Fruit fly (Drosophila melanogaster): ENCODE results near the gene larp.

DNA sequence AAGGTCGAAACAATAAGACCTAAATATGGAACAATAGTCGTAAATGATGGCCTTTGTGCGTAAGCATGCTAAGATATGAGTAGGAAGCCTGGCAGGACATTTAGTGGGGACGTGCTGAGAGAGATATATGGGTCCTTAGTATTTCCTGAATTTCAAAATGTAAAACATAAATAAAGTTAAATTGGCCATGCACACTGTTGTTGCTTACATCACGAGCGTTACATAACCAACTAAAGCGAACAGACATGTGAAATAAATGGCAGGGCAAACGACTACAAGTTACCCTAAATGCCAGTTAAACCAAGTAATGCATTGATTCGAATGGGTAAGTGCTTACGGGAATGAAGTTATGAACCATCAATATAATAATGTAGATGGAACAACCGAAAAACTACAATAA is 39.5 kb upstream of the larp start:
- TF ChIP-seq CG3065 (GFP tag; optimal IDR thresholded peaks at IDR 0.05) (no peak), hbn (GFP tag; IDR thresholded peaks at IDR 0.05; ENCODE audit: partially characterized antibody) (no peak), CG10274 (GFP tag; optimal IDR thresholded peaks at IDR 0.05) (no peak), gcm (GFP tag; optimal IDR thresholded peaks at IDR 0.05) (no peak), tin (GFP tag; optimal IDR thresholded peaks at IDR 0.05) (no peak), Doc3 (GFP tag; IDR thresholded peaks at IDR 0.05; ENCODE audit: partially characterized antibody) (no peak), CG8478 (optimal IDR thresholded peaks at IDR 0.05) (no peak), C15 (GFP tag; IDR thresholded peaks at IDR 0.05) (no peak), tgo (GFP tag; IDR thresholded peaks at IDR 0.05) (no peak)

Measured in whole organism, embryonic.